Worm (Caenorhabditis elegans) whole organism, L4/young adult: ENCODE results near the gene Y15E3A.3.

ENCODE experiments used
- W03F9.2 ChIP-seq: fragments of 150-350 bp; optimal IDR thresholded peaks from 2 replicates; lab custom pipeline; 2014; ENCODE audit warnings: missing biosample characterization, missing genetic modification characterization
- dao-5 ChIP-seq: sonication (generic microtip); optimal IDR thresholded peaks from 2 replicates; lab custom pipeline; 2016; ENCODE audit warnings: missing genotype, missing genetic modification characterization, moderate library complexity, missing compliant biosample characterization
- him-1 ChIP-seq: sonication (generic microtip); optimal IDR thresholded peaks from 2 replicates; lab custom pipeline; 2016; ENCODE audit warnings: missing genotype, missing genetic modification reagents, missing genetic modification characterization, missing compliant biosample characterization

ce11 chrX:15312073-15312472, 13.5 kb downstream of the Y15E3A.3 start:
- no peak for TF ChIP-seq dao-5 (tag; lab: Kevin White, UChicago)
- no peak for TF ChIP-seq W03F9.2
- no peak for TF ChIP-seq him-1 (tag; lab: Kevin White, UChicago)
